Fruit fly (Drosophila melanogaster) whole organism, prepupa: Measurements from ENCODE around the gene Eip75B.

Experiments used
- Blimp-1 ChIP-seq: fragments of 200-800 bp; sonication (Bioruptor generic); optimal IDR thresholded peaks from 3 replicates; lab custom pipeline; 2017; ENCODE audit warnings: missing biosample characterization, missing genetic modification characterization, mild to moderate bottlenecking, moderate library complexity, missing genetic modification reagents
- CG10669 ChIP-seq: fragments of 200-800 bp; sonication (Bioruptor generic); optimal IDR thresholded peaks from 3 replicates; lab custom pipeline; 2018; ENCODE audit warnings: missing biosample characterization, mild to moderate bottlenecking, missing genetic modification characterization, moderate library complexity
- CG11294 ChIP-seq: fragments of 200-800 bp; sonication (Bioruptor generic); IDR thresholded peaks from 2 replicates; pipeline ENCODE4 v1.3.6; 2022; ENCODE audit warnings: missing biosample characterization, missing genetic modification characterization
- CG11902 ChIP-seq: fragments of 200-800 bp; sonication (Bioruptor generic); optimal IDR thresholded peaks from 3 replicates; lab custom pipeline; 2016; ENCODE audit warnings: missing biosample characterization, missing genetic modification characterization
- CG1621 ChIP-seq: fragments of 200-800 bp; sonication (Bioruptor generic); optimal IDR thresholded peaks from 3 replicates; lab custom pipeline; 2018; ENCODE audit warnings: missing biosample characterization, mild to moderate bottlenecking, missing genetic modification characterization
- CG16779 ChIP-seq: fragments of 200-800 bp; sonication (Bioruptor generic); optimal IDR thresholded peaks from 3 replicates; lab custom pipeline; 2017; ENCODE audit warnings: missing biosample characterization, mild to moderate bottlenecking, missing genetic modification characterization
- CG3032 ChIP-seq: fragments of 200-800 bp; optimal IDR thresholded peaks from 2 replicates; lab custom pipeline; 2019; ENCODE audit warnings: missing biosample characterization, mild to moderate bottlenecking, missing genetic modification characterization, moderate library complexity
- CG34406 ChIP-seq: fragments of 200-800 bp; sonication (Bioruptor generic); optimal IDR thresholded peaks from 3 replicates; lab custom pipeline; 2016; ENCODE audit warnings: missing biosample characterization, missing genetic modification characterization
- CG3919 ChIP-seq: fragments of 200-800 bp; sonication (Bioruptor generic); optimal IDR thresholded peaks from 3 replicates; lab custom pipeline; 2016; ENCODE audit warnings: missing biosample characterization, missing genetic modification characterization
- CG6276 ChIP-seq: fragments of 200-800 bp; sonication (Bioruptor generic); optimal IDR thresholded peaks from 2 replicates; lab custom pipeline; 2017; ENCODE audit warnings: missing biosample characterization, mild to moderate bottlenecking, missing genetic modification characterization
- CG6808 ChIP-seq: fragments of 200-800 bp; sonication (Bioruptor generic); optimal IDR thresholded peaks from 3 replicates; lab custom pipeline; 2017; ENCODE audit warnings: missing biosample characterization, missing genetic modification characterization, mild to moderate bottlenecking, moderate library complexity, missing genetic modification reagents
- CG6854 ChIP-seq: fragments of 200-800 bp; sonication (Bioruptor generic); optimal IDR thresholded peaks from 2 replicates; lab custom pipeline; 2017; ENCODE audit warnings: missing biosample characterization, mild to moderate bottlenecking, missing genetic modification characterization
- CG7368 ChIP-seq: fragments of 200-800 bp; sonication (Bioruptor generic); optimal IDR thresholded peaks from 3 replicates; lab custom pipeline; 2016; ENCODE audit warnings: missing biosample characterization, missing genetic modification characterization
- CG8319 ChIP-seq: fragments of 200-800 bp; sonication (Bioruptor generic); optimal IDR thresholded peaks from 3 replicates; lab custom pipeline; 2016; ENCODE audit warnings: missing biosample characterization, missing genetic modification characterization
- CG9139 ChIP-seq: fragments of 200-800 bp; sonication (Bioruptor generic); optimal IDR thresholded peaks from 3 replicates; lab custom pipeline; 2017; ENCODE audit warnings: missing biosample characterization, mild to moderate bottlenecking, missing genetic modification characterization
- Eip78C ChIP-seq: fragments of 200-800 bp; sonication (Bioruptor generic); peaks from one replicate; lab custom pipeline; 2016; ENCODE audit warnings: missing biosample characterization, missing genetic modification characterization
- Eip93F ChIP-seq: fragments of 200-800 bp; sonication (Bioruptor generic); optimal IDR thresholded peaks from 2 replicates; lab custom pipeline; 2016; ENCODE audit warnings: missing biosample characterization, mild to moderate bottlenecking, missing genetic modification characterization
- Ets21C ChIP-seq: fragments of 200-800 bp; sonication (Bioruptor generic); optimal IDR thresholded peaks from 3 replicates; lab custom pipeline; 2016; ENCODE audit warnings: missing biosample characterization, missing genetic modification characterization
- Hr4 ChIP-seq: fragments of 200-800 bp; sonication (Bioruptor generic); optimal IDR thresholded peaks from 3 replicates; lab custom pipeline; 2016; ENCODE audit warnings: missing biosample characterization, missing genetic modification characterization
- Lpt ChIP-seq: fragments of 200-800 bp; sonication (Bioruptor generic); optimal IDR thresholded peaks from 3 replicates; lab custom pipeline; 2016; ENCODE audit warnings: missing biosample characterization, missing genetic modification characterization
- Met ChIP-seq: fragments of 200-800 bp; sonication (Bioruptor generic); optimal IDR thresholded peaks from 3 replicates; lab custom pipeline; 2016; ENCODE audit warnings: missing biosample characterization, missing genetic modification characterization
- Sox102F ChIP-seq: fragments of 200-800 bp; sonication (Bioruptor generic); optimal IDR thresholded peaks from 2 replicates; lab custom pipeline; 2016; ENCODE audit warnings: missing biosample characterization, mild to moderate bottlenecking, missing genetic modification characterization
- achi ChIP-seq: fragments of 200-800 bp; sonication (Bioruptor generic); optimal IDR thresholded peaks from 3 replicates; lab custom pipeline; 2016; ENCODE audit warnings: missing biosample characterization, missing genetic modification characterization
- dac ChIP-seq: fragments of 200-800 bp; sonication (Bioruptor generic); optimal IDR thresholded peaks from 2 replicates; lab custom pipeline; 2017; ENCODE audit warnings: missing biosample characterization, mild to moderate bottlenecking, missing genetic modification characterization
- eg ChIP-seq: fragments of 200-800 bp; sonication (Bioruptor generic); IDR thresholded peaks from 3 replicates; pipeline ENCODE4 v1.3.6; 2022; ENCODE audit warnings: missing biosample characterization, missing genetic modification characterization
- esn ChIP-seq: fragments of 200-800 bp; sonication (Bioruptor generic); optimal IDR thresholded peaks from 2 replicates; lab custom pipeline; 2016; ENCODE audit warnings: missing biosample characterization, mild to moderate bottlenecking, missing genetic modification characterization, moderate library complexity
- fd59A ChIP-seq: fragments of 200-800 bp; sonication (Bioruptor generic); optimal IDR thresholded peaks from 2 replicates; lab custom pipeline; 2017; ENCODE audit warnings: missing biosample characterization, mild to moderate bottlenecking, missing genetic modification characterization, missing genetic modification reagents
- fd85E ChIP-seq: fragments of 200-800 bp; sonication (Bioruptor generic); optimal IDR thresholded peaks from 3 replicates; lab custom pipeline; 2016; ENCODE audit warnings: missing biosample characterization, missing genetic modification characterization
- fkh ChIP-seq: fragments of 200-800 bp; sonication (Bioruptor generic); optimal IDR thresholded peaks from 3 replicates; lab custom pipeline; 2017; ENCODE audit warnings: missing biosample characterization, mild to moderate bottlenecking, missing genetic modification characterization, moderate library complexity
- net ChIP-seq: fragments of 200-800 bp; sonication (Bioruptor generic); optimal IDR thresholded peaks from 3 replicates; lab custom pipeline; 2016; ENCODE audit warnings: missing biosample characterization, missing genetic modification characterization
- pdm3 ChIP-seq: fragments of 200-800 bp; sonication (Bioruptor generic); optimal IDR thresholded peaks from 3 replicates; lab custom pipeline; 2016; ENCODE audit warnings: missing biosample characterization, missing genetic modification characterization
- ss ChIP-seq, 2 experiments: fragments of 200-800 bp; sonication (Bioruptor generic); optimal IDR thresholded peaks; 2 replicates in 1 of 2; 3 replicates in 1 of 2; lab custom pipeline; 2017 to 2018; ENCODE audit warnings: mild to moderate bottlenecking in 2 of 2, missing biosample characterization in 2 of 2, missing genetic modification characterization in 2 of 2, moderate library complexity in 1 of 2
- svp ChIP-seq: fragments of 200-800 bp; sonication (Bioruptor generic); peaks from one replicate; lab custom pipeline; 2016; ENCODE audit warnings: missing biosample characterization, missing genetic modification characterization
- topi ChIP-seq: fragments of 200-800 bp; sonication (Bioruptor generic); optimal IDR thresholded peaks from 3 replicates; lab custom pipeline; 2016; ENCODE audit warnings: missing biosample characterization, missing genetic modification characterization
- vri ChIP-seq: fragments of 200-800 bp; sonication (Bioruptor generic); optimal IDR thresholded peaks from 3 replicates; lab custom pipeline; 2016; ENCODE audit warnings: missing biosample characterization, mild to moderate bottlenecking, missing genetic modification characterization

The Eip75B gene

dm6 chr3L:17964757-17965454 lies 99.6 kb downstream of the Eip75B start (continued):
- TF ChIP-seq pdm3 (GFP tag; lab: Kevin White, UChicago) (no peak), CG1621 (tag; lab: Kevin White, UChicago) (no peak), fd59A (GFP tag; lab: Kevin White, UChicago) (no peak), fkh (GFP tag; lab: Kevin White, UChicago) (no peak), fd85E (GFP tag; lab: Kevin White, UChicago) (no peak), CG6854 (GFP tag; lab: Kevin White, UChicago) (peak; percentile 81), ss (GFP tag; optimal IDR thresholded peaks at IDR 0.05; lab: Kevin White, UChicago) (peak; percentile 25 to 57), CG3032 (no peak), CG11902 (GFP tag; lab: Kevin White, UChicago) (no peak), dac (GFP tag; lab: Kevin White, UChicago) (no peak), CG10669 (GFP tag; lab: Kevin White, UChicago) (no peak), eg (GFP tag; lab: Robert Waterston, UW) (peak; percentile 30; the same call in 1 of the 3 replicates), Sox102F (GFP tag; lab: Kevin White, UChicago) (peak; percentile 8), CG34406 (GFP tag; lab: Kevin White, UChicago) (no peak), svp (GFP tag; lab: Kevin White, UChicago) (peak; percentile 82), CG16779 (tag; lab: Kevin White, UChicago) (peak; percentile 31), net (GFP tag; lab: Kevin White, UChicago) (peak; percentile 42), achi (GFP tag; lab: Kevin White, UChicago) (no peak), CG3919 (GFP tag; lab: Kevin White, UChicago) (peak; percentile 71)

- no peak for TF ChIP-seq CG8319 (GFP tag; lab: Kevin White, UChicago)
- TF ChIP-seq esn (GFP tag; lab: Kevin White, UChicago): no peak
- TF ChIP-seq Eip78C: peak; percentile 40
- TF ChIP-seq CG9139: no peak
- no peak for TF ChIP-seq Lpt (GFP tag; lab: Kevin White, UChicago)
- TF ChIP-seq CG1621 (tag; lab: Kevin White, UChicago): no peak
- peak; percentile 24 for TF ChIP-seq Eip93F
- no peak for TF ChIP-seq topi (GFP tag; lab: Kevin White, UChicago)
- no peak for TF ChIP-seq Sox102F (GFP tag; lab: Kevin White, UChicago)
- no peak for TF ChIP-seq CG7368 (GFP tag; lab: Kevin White, UChicago)
- TF ChIP-seq Met (GFP tag; lab: Kevin White, UChicago): peak; percentile 10
- TF ChIP-seq CG6808: no peak
- TF ChIP-seq Blimp-1 (GFP tag; lab: Kevin White, UChicago): peak; percentile 66
- no peak for TF ChIP-seq Hr4
- TF ChIP-seq svp (GFP tag; lab: Kevin White, UChicago): peak; percentile 51
- no peak for TF ChIP-seq CG6276 (GFP tag; lab: Kevin White, UChicago)
- TF ChIP-seq vri: peak; percentile 60
- no peak for TF ChIP-seq Ets21C
- no peak for TF ChIP-seq CG11902 (GFP tag; lab: Kevin White, UChicago)
- no peak for TF ChIP-seq CG11294 (GFP tag; lab: Robert Waterston, UW)
- peak; percentile 67 for TF ChIP-seq fkh (GFP tag; lab: Kevin White, UChicago)
- no peak for TF ChIP-seq ss (GFP tag; optimal IDR thresholded peaks at IDR 0.05; lab: Kevin White, UChicago)
These were observed 100.8 kb downstream of the Eip75B start for dm6 chr3L:17963529-17964225.

dm6 chr3L:17962668-17963208 lies 101.8 kb downstream of the Eip75B start:
- TF ChIP-seq Hr4 (no peak), Blimp-1 (GFP tag; lab: Kevin White, UChicago) (peak; percentile 88)
